Fruit fly (Drosophila melanogaster): Measurements from ENCODE around the gene CG1764.

Gene CG1764

DNA sequence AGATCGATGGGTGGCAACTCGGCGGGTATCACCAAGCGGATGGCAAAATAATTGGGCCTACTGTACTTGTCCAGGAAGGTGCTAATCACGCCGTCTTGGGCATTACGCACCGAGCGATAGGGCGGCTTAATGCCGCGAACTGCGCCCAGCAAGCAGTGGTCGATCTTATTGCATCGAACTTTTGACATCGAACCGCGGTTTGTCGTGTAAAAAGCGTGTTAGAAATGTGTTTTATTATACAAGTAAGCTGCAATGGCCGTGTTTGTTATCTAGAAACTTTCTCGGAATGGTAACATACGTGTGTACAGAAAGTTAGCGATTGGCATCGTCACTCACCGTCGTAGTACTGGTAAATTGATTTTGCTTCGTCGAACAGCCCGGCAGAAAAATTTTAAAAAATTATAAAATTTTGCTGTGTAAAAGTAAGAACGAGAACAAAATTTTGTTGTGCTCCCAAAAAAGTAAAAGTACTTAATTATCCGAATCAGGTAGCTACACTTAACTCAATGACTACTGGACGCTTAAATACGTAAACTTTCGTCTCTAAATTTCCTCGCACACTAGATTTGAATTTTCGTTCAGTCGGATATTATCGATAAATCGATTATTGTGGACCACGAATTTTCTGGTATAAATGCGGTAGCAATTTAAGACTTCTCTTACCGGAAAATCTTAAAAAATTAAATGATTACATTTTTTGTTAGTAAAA, 44.0 kb downstream of the CG1764 start, which contains the start of the genes mew and CG15742:
TSS of gene mew (minus strand) at position 443 of the 709 bp plus-strand sequence.
TSS of gene CG15742 (minus strand) at position 448 of the 709 bp plus-strand sequence.
- no peak for TF ChIP-seq CG4496 (GFP tag; IDR thresholded peaks at IDR 0.05)
- TF ChIP-seq CG15710 (tag; optimal IDR thresholded peaks at IDR 0.05), result no peak
- TF ChIP-seq Pif1A (GFP tag; optimal IDR thresholded peaks at IDR 0.05), result no peak
- TF ChIP-seq CG8301 (tag; optimal IDR thresholded peaks at IDR 0.05), result no peak
- no peak for TF ChIP-seq CG12605 (GFP tag; IDR thresholded peaks at IDR 0.05)
- no peak; the same call in 1 of the 2 replicates for TF ChIP-seq CG32121 (GFP tag; IDR thresholded peaks at IDR 0.05)
- TF ChIP-seq Snoo (tag; optimal IDR thresholded peaks at IDR 0.05), result no peak
- no peak for TF ChIP-seq CG34367 (tag; optimal IDR thresholded peaks at IDR 0.05)
- TF ChIP-seq gl (tag; optimal IDR thresholded peaks at IDR 0.05), result no peak
- no peak for TF ChIP-seq CG14655 (GFP tag; optimal IDR thresholded peaks at IDR 0.05)
- no peak for TF ChIP-seq Pif1B (GFP tag; optimal IDR thresholded peaks at IDR 0.05)
- TF ChIP-seq CG13204 (GFP tag; optimal IDR thresholded peaks at IDR 0.05), result no peak
- TF ChIP-seq CG8159 (tag; optimal IDR thresholded peaks at IDR 0.05), result no peak
- no peak for TF ChIP-seq CG10348 (GFP tag; IDR thresholded peaks at IDR 0.05)
- TF ChIP-seq EcR (GFP tag; optimal IDR thresholded peaks at IDR 0.05), result no peak
- no peak for TF ChIP-seq D1 (tag; optimal IDR thresholded peaks at IDR 0.05)

- TF ChIP-seq Pif1B (GFP tag; optimal IDR thresholded peaks at IDR 0.05) (no peak), CG9948 (tag; optimal IDR thresholded peaks at IDR 0.05) (no peak), CG14655 (GFP tag; optimal IDR thresholded peaks at IDR 0.05) (no peak), Snoo (tag; optimal IDR thresholded peaks at IDR 0.05) (no peak), CG34367 (tag; optimal IDR thresholded peaks at IDR 0.05) (no peak), CG8301 (tag; optimal IDR thresholded peaks at IDR 0.05) (no peak), CG17806 (tag; optimal IDR thresholded peaks at IDR 0.05) (no peak), CG10348 (GFP tag; IDR thresholded peaks at IDR 0.05) (no peak), CG13204 (GFP tag; optimal IDR thresholded peaks at IDR 0.05) (no peak), CG15710 (tag; optimal IDR thresholded peaks at IDR 0.05) (no peak), D1 (tag; optimal IDR thresholded peaks at IDR 0.05) (no peak), Ets98B (GFP tag; IDR thresholded peaks at IDR 0.05) (0 out of 2 replicates have a peak, but pooled peaks have one; percentile 25), CG12605 (GFP tag; IDR thresholded peaks at IDR 0.05) (peak; percentile 53), rn (GFP tag; IDR thresholded peaks at IDR 0.05) (no peak), CG32121 (GFP tag; IDR thresholded peaks at IDR 0.05) (0 out of 2 replicates have a peak, but pooled peaks have one; percentile 10), gl (tag; optimal IDR thresholded peaks at IDR 0.05) (no peak), CG4496 (GFP tag; IDR thresholded peaks at IDR 0.05) (peak; percentile 59; the same call in 1 of the 3 replicates), Pif1A (GFP tag; optimal IDR thresholded peaks at IDR 0.05) (no peak), fd96Ca (GFP tag; IDR thresholded peaks at IDR 0.05) (no peak), CG8159 (tag; optimal IDR thresholded peaks at IDR 0.05) (no peak), EcR (GFP tag; optimal IDR thresholded peaks at IDR 0.05) (no peak)
These were observed 45.2 kb downstream of the CG1764 start for dm6 chrX:13256967-13257366.

dm6 chrX:13254442-13254841, 47.8 kb downstream of the CG1764 start:
- TF ChIP-seq CG15710 (tag; optimal IDR thresholded peaks at IDR 0.05), result peak; percentile 24
- no peak for TF ChIP-seq Ets98B (GFP tag; IDR thresholded peaks at IDR 0.05)
- TF ChIP-seq CG14655 (GFP tag; optimal IDR thresholded peaks at IDR 0.05), result no peak
- TF ChIP-seq CG13204 (GFP tag; optimal IDR thresholded peaks at IDR 0.05), result no peak
- peak; percentile 21 for TF ChIP-seq CG8159 (tag; optimal IDR thresholded peaks at IDR 0.05)
- TF ChIP-seq Pif1B (GFP tag; optimal IDR thresholded peaks at IDR 0.05), result peak; percentile 8
- no peak for TF ChIP-seq D1 (tag; optimal IDR thresholded peaks at IDR 0.05)
- TF ChIP-seq CG4496 (GFP tag; IDR thresholded peaks at IDR 0.05), result 0 out of 3 replicates have a peak, but pooled peaks have one; percentile 19
- no peak for TF ChIP-seq CG34367 (tag; optimal IDR thresholded peaks at IDR 0.05)
- TF ChIP-seq CG17806 (tag; optimal IDR thresholded peaks at IDR 0.05), result no peak
- TF ChIP-seq CG32121 (GFP tag; IDR thresholded peaks at IDR 0.05), result peak; percentile 31; the same call in 1 of the 2 replicates
- no peak for TF ChIP-seq rn (GFP tag; IDR thresholded peaks at IDR 0.05)
- no peak for TF ChIP-seq CG10348 (GFP tag; IDR thresholded peaks at IDR 0.05)
- TF ChIP-seq Snoo (tag; optimal IDR thresholded peaks at IDR 0.05), result peak; percentile 24
- peak; percentile 32 for TF ChIP-seq Pif1A (GFP tag; optimal IDR thresholded peaks at IDR 0.05)
- TF ChIP-seq EcR (GFP tag; optimal IDR thresholded peaks at IDR 0.05), result no peak
- no peak for TF ChIP-seq CG9948 (tag; optimal IDR thresholded peaks at IDR 0.05)
- no peak for TF ChIP-seq CG8301 (tag; optimal IDR thresholded peaks at IDR 0.05)
- TF ChIP-seq fd96Ca (GFP tag; IDR thresholded peaks at IDR 0.05), result no peak
- peak; percentile 52 for TF ChIP-seq gl (tag; optimal IDR thresholded peaks at IDR 0.05)
- TF ChIP-seq CG12605 (GFP tag; IDR thresholded peaks at IDR 0.05), result no peak

DNA sequence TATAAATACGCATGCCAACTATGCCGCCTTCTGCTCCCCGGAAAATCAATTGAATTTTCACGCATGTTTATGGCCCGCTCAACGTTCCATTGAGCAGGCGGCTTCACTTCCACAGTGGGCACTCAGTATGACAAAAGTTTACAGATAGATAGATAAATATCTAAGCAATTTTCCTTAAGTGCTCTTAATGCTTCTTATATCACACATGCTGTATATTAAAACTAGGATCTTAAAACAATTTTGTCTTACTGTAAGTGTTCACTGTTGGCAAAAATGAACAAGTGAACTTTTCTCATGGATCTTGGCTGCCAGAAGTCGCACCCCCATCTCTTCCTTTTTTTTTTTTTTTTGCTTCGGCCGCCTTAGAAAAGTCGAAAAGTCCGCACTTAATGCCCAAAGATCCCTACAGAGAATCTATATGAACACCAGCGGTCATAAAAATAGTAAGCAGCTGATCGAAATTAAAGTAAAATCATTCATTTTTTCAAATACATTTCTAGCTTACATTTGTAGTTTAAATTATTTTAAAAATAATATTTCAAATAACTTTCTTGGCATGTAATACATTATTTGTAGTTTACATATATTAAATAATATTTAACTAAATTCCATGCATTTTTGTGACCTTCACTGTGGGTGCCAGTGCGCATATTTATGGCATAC, 49.0 kb downstream of the CG1764 start:
- no peak for TF ChIP-seq CG15710 (tag; optimal IDR thresholded peaks at IDR 0.05)
- no peak for TF ChIP-seq CG9948 (tag; optimal IDR thresholded peaks at IDR 0.05)
- TF ChIP-seq rn (GFP tag; IDR thresholded peaks at IDR 0.05), result no peak
- TF ChIP-seq CG8301 (tag; optimal IDR thresholded peaks at IDR 0.05), result peak; percentile 23
- no peak for TF ChIP-seq CG12605 (GFP tag; IDR thresholded peaks at IDR 0.05)
- no peak for TF ChIP-seq gl (tag; optimal IDR thresholded peaks at IDR 0.05)
- no peak for TF ChIP-seq CG17806 (tag; optimal IDR thresholded peaks at IDR 0.05)
- TF ChIP-seq Pif1B (GFP tag; optimal IDR thresholded peaks at IDR 0.05), result no peak
- peak; percentile 30 for TF ChIP-seq Pif1A (GFP tag; optimal IDR thresholded peaks at IDR 0.05)
- peak; percentile 52; the same call in 1 of the 2 replicates for TF ChIP-seq Ets98B (GFP tag; IDR thresholded peaks at IDR 0.05)
- TF ChIP-seq CG13204 (GFP tag; optimal IDR thresholded peaks at IDR 0.05), result no peak
- no peak for TF ChIP-seq CG34367 (tag; optimal IDR thresholded peaks at IDR 0.05)
- peak; percentile 22; the same call in 1 of the 3 replicates for TF ChIP-seq CG4496 (GFP tag; IDR thresholded peaks at IDR 0.05)
- TF ChIP-seq fd96Ca (GFP tag; IDR thresholded peaks at IDR 0.05), result peak; percentile 48; the same call in 1 of the 3 replicates
- TF ChIP-seq CG32121 (GFP tag; IDR thresholded peaks at IDR 0.05), result 0 out of 2 replicates have a peak, but pooled peaks have one; percentile 20
- no peak for TF ChIP-seq CG10348 (GFP tag; IDR thresholded peaks at IDR 0.05)
- peak; percentile 50 for TF ChIP-seq CG14655 (GFP tag; optimal IDR thresholded peaks at IDR 0.05)
- no peak for TF ChIP-seq EcR (GFP tag; optimal IDR thresholded peaks at IDR 0.05)
- TF ChIP-seq Snoo (tag; optimal IDR thresholded peaks at IDR 0.05), result no peak
- TF ChIP-seq D1 (tag; optimal IDR thresholded peaks at IDR 0.05), result no peak
- TF ChIP-seq CG8159 (tag; optimal IDR thresholded peaks at IDR 0.05), result no peak

Measured in whole organism, pupa.